Worm (Caenorhabditis elegans) whole organism, L4/young adult: ENCODE measurements around the gene srg-64.

Experiments
- W03F9.2 ChIP-seq: fragments of 150-350 bp; optimal IDR thresholded peaks from 2 replicates; lab custom pipeline; 2014; ENCODE audit warnings: missing biosample characterization, missing genetic modification characterization
- dao-5 ChIP-seq: sonication (generic microtip); optimal IDR thresholded peaks from 2 replicates; lab custom pipeline; 2016; ENCODE audit warnings: missing genotype, missing genetic modification characterization, moderate library complexity, missing compliant biosample characterization
- him-1 ChIP-seq: sonication (generic microtip); optimal IDR thresholded peaks from 2 replicates; lab custom pipeline; 2016; ENCODE audit warnings: missing genotype, missing genetic modification reagents, missing genetic modification characterization, missing compliant biosample characterization

The srg-64 gene

DNA sequence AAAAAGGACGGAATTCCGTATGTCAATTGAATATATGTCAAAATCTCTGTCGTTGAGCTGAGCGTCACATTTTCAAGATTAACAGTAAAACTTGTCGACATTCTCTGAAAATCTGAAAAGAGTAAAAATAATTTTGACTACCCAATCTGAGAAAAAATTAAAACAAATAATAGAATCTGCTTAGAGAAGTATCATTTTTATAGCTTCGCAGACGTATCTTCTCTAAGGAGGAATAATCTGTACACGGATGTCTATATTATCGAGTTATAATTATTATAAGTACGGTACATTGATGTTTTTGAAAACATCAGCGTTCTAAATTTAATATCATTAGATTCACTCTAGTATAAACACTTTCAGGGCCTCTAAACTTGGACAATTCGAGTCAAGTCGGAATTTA lies at the start of gene srg-64:
Gene srg-64 (minus strand): TSS at position 101 of the 400 bp plus-strand sequence.
- TF ChIP-seq him-1 (tag; lab: Kevin White, UChicago): no peak
- TF ChIP-seq W03F9.2: no peak
- TF ChIP-seq dao-5 (tag; lab: Kevin White, UChicago): no peak

DNA sequence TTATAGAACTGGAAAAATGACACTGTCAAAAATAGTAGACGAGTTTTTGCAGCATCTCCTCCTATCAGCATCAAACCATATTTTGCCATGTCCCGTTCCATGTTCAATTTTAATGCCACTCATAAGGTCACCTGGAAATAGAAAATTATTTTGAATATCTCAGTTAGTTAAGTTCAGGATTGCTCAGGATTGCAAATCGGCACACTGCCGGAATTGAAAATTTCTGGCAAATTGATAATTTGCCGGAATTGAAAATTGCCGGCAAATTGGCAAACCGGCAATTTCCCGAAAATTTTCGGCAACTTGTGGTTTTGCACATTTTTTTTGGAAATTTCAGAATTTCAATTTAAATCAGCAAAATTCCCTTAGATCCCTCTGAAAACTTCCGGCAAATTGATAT lies 46.3 kb upstream of the srg-64 start, which contains the start of gene Y7A5A.5:
Gene Y7A5A.5 (minus strand): TSS at position 101 of the 400 bp plus-strand sequence.
- TF ChIP-seq dao-5 (tag; lab: Kevin White, UChicago) (no peak), him-1 (tag; lab: Kevin White, UChicago) (no peak), W03F9.2 (no peak)

DNA sequence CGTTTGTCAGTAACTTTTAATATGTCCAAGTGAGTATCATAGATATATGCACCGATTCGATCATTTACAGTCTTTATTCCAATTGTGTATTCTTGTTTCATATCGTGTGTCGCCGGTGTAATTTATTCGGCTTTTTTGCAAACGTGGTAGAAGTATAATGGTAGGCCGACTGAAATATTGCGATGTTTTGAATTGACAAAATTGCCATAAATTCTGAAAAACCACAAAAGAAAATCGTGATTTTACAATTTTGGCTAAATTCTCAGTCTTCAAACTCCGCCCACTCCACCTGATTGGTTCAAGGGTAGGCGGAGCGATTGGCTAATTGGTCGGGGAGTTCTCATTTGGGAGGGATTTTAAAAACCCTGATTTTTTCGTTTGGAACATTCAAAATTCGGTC lies 44.1 kb upstream of the srg-64 start, which contains the start of gene Y7A5A.3:
Gene Y7A5A.3 (minus strand): TSS at position 101 of the 400 bp plus-strand sequence.
- TF ChIP-seq him-1 (tag; lab: Kevin White, UChicago): no peak
- TF ChIP-seq dao-5 (tag; lab: Kevin White, UChicago): no peak
- no peak for TF ChIP-seq W03F9.2

DNA sequence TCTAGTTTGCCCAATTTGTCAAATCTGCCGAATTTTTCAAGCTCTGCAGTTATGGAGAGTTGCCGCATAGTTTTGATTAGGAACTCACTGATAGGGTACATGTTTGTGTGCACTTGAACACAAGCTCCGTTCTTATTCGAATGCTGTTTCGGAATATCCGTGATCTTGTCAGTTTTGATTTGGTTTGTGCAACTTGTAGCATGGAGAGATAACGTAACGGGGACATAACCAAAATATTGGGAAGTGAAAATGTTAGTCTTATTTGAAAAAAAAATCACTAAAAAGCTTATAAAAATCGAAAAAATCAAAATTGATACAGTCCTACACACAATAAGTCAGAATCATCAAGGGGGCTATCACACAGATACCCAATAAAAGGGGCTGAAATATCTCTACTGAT lies 41.6 kb upstream of the srg-64 start, which contains the start of gene Y7A5A.24:
Gene Y7A5A.24 (minus strand): TSS at position 101 of the 400 bp plus-strand sequence.
- TF ChIP-seq dao-5 (tag; lab: Kevin White, UChicago): no peak
- TF ChIP-seq him-1 (tag; lab: Kevin White, UChicago): no peak
- TF ChIP-seq W03F9.2: no peak

DNA sequence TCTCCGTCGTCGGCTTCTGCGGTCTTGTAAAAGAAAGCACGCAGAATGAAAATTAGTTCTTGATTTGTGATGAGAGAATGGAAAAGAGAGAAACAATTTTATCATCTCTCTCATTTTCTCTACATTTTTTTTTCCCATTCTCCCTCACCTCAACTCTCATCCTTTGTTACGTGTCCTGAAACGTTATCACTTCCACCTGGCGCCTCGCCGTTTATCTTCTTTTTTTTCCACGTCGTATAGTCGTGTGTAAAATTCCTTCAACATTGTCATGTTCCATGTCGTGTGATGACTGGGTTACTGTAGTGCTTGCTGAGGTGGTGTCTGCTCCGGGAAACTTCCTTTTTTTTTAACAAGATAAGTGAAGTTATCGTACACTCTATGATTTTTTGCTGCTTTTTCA lies 39.1 kb upstream of the srg-64 start:
- TF ChIP-seq W03F9.2 (no peak), dao-5 (tag; lab: Kevin White, UChicago) (no peak), him-1 (tag; lab: Kevin White, UChicago) (no peak)

DNA sequence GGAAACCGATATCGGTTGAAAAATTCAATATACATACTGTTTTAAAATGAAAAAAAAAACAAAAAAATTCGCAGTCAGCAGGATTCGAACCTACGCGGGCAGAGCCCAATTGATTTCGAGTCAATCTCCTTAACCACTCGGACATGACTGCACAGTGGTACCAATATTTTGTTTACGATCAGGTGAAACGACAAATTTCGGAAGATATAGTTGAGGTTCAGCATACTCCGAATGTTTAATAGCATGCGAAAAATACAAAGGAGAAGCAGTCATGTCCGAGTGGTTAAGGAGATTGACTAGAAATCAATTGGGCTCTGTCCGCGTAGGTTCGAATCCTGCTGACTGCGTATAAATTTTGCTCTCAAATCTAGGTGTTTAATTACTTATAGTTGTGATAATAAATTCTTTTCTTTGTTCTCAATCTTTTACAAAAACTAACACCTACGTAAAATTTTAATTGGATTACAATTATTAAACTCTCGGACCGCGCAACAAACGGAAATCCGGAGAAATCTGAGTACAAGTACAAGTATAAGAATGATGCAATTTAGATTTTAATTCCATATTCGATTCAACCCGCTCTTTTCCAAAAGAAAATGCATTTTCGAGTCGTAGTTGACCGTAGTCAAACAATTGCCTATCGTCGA lies 33.0 kb upstream of the srg-64 start, which contains the start of gene Y7A5A.13:
Gene Y7A5A.13 (plus strand): TSS at position 597 of the 647 bp plus-strand sequence.
- no peak for TF ChIP-seq W03F9.2
- TF ChIP-seq dao-5 (tag; lab: Kevin White, UChicago): no peak
- no peak for TF ChIP-seq him-1 (tag; lab: Kevin White, UChicago)

DNA sequence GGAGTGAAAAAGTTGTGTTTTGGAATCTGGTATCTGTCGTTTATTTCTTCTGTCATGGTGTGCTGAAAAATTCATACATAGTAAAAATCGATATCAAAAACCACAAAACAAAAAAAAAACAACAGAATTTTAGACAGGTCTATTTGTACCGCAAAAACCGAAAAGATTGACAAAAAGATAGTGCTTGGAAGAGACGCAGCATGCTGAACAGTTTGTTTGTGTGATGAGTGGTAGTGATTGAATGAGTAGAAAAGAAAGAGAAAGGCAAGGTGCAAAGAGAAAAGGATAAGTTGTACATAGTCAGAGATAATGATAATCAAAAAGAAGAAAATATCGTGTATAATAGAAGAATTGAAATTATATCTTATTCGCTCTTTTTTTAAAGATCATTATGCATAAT lies 32.2 kb upstream of the srg-64 start, which contains the start of gene Y7A5A.2:
Gene Y7A5A.2 (minus strand): TSS at position 62 of the 400 bp plus-strand sequence.
- no peak for TF ChIP-seq W03F9.2
- no peak for TF ChIP-seq him-1 (tag; lab: Kevin White, UChicago)
- TF ChIP-seq dao-5 (tag; lab: Kevin White, UChicago): no peak

DNA sequence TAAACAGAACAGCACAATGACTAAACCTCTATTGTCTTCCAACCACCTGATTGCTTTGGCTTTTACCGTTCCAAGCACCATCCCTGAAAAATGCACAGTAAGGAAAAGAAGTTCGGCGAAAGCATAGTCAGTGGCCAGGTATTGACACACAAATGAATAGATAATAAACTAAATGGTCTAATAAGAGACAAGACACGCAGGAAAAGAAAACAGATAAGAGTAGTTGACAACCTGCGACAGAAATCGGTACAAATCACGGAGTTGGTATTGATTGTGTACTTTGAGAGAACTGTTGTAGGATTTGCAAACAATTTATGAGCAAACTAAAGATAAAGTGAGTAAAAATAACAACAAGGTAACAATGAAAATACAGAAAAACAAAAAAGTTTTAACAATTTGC lies 31.0 kb upstream of the srg-64 start, which contains the start of gene Y7A5A.1:
Gene Y7A5A.1 (minus strand): TSS at position 83 of the 400 bp plus-strand sequence.
- no peak for TF ChIP-seq him-1 (tag; lab: Kevin White, UChicago)
- no peak for TF ChIP-seq W03F9.2
- TF ChIP-seq dao-5 (tag; lab: Kevin White, UChicago): no peak

DNA sequence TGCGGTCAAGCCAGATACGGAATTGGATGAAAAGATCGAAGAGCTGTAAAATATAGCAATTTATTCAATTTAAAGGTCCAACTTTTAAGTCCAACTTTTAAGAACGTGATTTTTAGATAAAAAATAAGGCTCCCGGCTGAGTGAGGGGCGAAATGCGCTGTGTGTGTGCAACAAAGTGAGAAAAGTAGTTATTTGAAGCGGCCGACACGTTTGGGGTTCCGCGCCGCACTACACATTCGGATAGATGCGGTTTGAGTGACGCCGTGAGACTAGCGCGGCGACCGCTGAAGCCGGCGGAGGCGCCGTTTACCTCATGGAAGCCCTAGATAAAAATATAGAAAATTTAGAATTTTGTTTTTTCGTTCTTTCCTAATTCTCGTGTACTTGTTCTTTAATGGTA lies 30.4 kb upstream of the srg-64 start:
- TF ChIP-seq W03F9.2: no peak
- TF ChIP-seq dao-5 (tag; lab: Kevin White, UChicago): no peak
- TF ChIP-seq him-1 (tag; lab: Kevin White, UChicago): no peak

DNA sequence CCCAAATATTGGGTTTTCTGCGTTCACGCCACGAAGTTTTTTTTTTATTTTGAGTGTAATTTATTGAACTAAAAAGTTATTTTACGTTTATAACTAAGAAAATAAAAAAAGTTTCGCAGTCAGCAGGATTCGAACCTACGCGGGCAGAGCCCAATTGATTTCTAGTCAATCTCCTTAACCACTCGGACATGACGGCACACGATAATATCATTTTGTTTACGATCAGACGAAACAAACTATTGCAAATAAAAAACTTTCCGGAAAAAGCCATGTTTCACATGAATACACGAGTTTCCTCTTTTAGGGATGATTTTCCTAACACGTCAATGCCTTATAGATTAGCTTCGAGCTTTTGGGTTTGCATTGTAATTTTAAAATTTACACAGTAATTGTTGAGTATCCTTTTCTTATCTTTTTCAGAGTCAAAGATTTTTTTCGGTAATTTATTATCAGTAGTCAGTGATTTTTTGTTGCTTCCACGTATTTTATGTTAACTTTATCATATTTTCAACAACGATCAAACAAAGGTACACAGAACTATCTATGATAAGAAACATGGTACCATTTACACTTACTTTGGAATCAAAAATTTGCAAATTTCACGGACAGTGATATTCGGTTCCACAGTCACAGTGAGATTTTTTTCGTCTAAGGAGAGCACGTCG lies 29.6 kb upstream of the srg-64 start:
- no peak for TF ChIP-seq dao-5 (tag; lab: Kevin White, UChicago)

DNA sequence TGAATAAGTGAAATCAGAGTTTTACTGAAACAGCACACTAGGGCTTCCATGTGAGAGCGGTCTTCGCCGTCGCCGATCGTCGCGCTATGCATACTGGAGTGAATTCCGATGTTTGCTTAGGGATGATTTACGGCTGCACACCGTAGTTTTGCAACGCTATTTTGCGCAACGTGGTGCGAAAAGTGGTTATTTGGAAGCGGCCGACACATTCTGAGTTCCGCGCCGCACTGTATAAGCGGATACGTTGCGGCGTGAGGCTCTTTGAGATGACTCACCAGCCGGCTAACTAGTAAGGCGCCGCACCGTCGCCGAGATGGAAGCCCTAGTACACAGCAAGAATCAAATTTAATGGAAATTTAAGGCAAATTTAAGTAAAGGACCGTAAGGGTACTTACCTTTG lies 28.1 kb upstream of the srg-64 start:
- TF ChIP-seq W03F9.2: no peak
- no peak for TF ChIP-seq him-1 (tag; lab: Kevin White, UChicago)
- TF ChIP-seq dao-5 (tag; lab: Kevin White, UChicago): no peak

DNA sequence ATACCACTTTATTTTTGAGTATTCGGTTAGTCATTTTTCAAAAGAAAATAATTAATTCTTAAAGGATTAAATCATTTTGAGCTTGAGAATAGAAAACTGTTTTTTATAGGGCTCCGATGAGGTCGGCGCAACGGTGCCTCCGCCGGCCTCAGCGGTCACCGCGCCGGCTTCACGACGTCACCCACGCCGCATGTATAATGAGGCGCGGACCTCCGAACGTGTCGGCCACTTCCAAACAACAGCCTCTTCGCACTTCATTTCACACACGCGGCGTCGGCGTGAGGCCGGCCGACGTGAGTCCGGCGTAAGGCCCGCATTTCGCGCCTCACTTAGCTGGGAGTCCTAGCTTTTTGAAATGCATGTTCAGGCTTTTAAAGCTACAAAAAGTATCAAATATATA lies 26.4 kb upstream of the srg-64 start:
- no peak for TF ChIP-seq him-1 (tag; lab: Kevin White, UChicago)
- TF ChIP-seq W03F9.2: no peak
- TF ChIP-seq dao-5 (tag; lab: Kevin White, UChicago): no peak

DNA sequence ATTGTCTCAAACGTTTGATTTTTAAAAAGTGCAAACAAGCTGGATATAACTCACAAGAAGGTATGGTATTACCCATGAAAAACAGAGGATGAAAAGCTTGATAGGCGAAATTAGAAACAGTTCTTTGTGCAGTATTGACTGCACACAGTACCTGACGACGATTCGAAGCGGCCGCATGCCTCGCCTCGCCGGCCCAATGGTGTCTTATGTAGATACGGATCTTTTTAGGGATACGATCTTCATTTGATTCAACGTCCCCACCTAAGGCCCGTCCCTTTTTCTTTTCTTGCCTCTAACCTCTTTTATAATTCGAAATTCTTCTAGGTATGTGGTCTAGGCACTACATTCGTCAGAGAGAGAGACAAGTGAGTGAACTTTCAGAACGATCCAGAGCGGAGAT lies 25.7 kb upstream of the srg-64 start, which contains the start of gene bus-17:
Gene bus-17 (minus strand): TSS at position 208 of the 400 bp plus-strand sequence.
- TF ChIP-seq him-1 (tag; lab: Kevin White, UChicago) (no peak), W03F9.2 (no peak), dao-5 (tag; lab: Kevin White, UChicago) (no peak)

DNA sequence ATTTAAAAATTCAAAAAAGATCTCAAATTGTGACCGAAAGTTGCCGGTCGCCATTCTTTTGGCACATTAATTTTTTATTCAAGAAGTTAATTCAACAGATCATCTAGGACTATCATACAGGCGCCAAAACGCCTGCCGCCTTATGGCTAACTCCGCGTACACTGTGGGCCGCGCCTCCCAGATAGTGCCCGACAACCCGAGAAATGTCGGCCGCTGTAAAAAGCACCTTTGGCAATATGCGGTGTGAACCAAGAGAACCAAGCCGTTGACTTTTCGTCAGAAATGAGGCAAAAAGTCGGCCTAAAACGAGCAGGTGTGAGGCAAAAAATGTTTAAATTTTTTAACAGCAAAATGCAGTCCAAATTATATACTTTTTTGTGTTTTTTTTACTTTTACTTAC lies 18.8 kb upstream of the srg-64 start:
- TF ChIP-seq dao-5 (tag; lab: Kevin White, UChicago) (no peak), him-1 (tag; lab: Kevin White, UChicago) (no peak), W03F9.2 (no peak)
